Worm (Caenorhabditis elegans) whole organism, L4 larva: ENCODE data around the gene T05A8.1.

Experiments
- ceh-20 ChIP-seq: fragments of 200-800 bp; sonication (Bioruptor generic); IDR thresholded peaks from 2 replicates; pipeline ENCODE4 v1.3.6; 2022; ENCODE audit warnings: missing genetic modification reagents, missing genetic modification characterization, missing compliant biosample characterization
- dmd-6 ChIP-seq: fragments of 200-800 bp; sonication (Bioruptor generic); IDR thresholded peaks from 2 replicates; pipeline ENCODE4 v1.3.6; 2022; ENCODE audit warnings: missing genetic modification reagents, missing genetic modification characterization, missing compliant biosample characterization
- nhr-6 ChIP-seq: fragments of 150-350 bp; optimal IDR thresholded peaks from 2 replicates; lab custom pipeline; 2014; ENCODE audit warnings: missing biosample characterization, missing genetic modification characterization
- nhr-77 ChIP-seq: fragments of 150-350 bp; optimal IDR thresholded peaks from 2 replicates; lab custom pipeline; 2014; ENCODE audit warnings: missing biosample characterization, missing genetic modification characterization
- pha-4 ChIP-seq, 2 experiments: fragments of 150-350 bp in 1 of 2; fragments of 200-800 bp in 1 of 2; sonication (Bioruptor generic) in 1 of 2; IDR thresholded peaks in 1 of 2; optimal IDR thresholded peaks in 1 of 2; 2 replicates each; pipeline versions ENCODE4 v1.3.6 to Lab custom; 2014 to 2022; ENCODE audit warnings: missing genetic modification characterization in 2 of 2, missing genetic modification reagents in 2 of 2, missing biosample characterization in 1 of 2, missing compliant biosample characterization in 1 of 2
- snpc-4 ChIP-seq: fragments of 150-350 bp; optimal IDR thresholded peaks from 2 replicates; lab custom pipeline; 2014; ENCODE audit warnings: missing biosample characterization, missing genetic modification characterization
- unc-39 ChIP-seq: sonication (generic microtip); optimal IDR thresholded peaks from 2 replicates; lab custom pipeline; 2017; ENCODE audit warnings: missing biosample characterization, missing genetic modification characterization

DNA sequence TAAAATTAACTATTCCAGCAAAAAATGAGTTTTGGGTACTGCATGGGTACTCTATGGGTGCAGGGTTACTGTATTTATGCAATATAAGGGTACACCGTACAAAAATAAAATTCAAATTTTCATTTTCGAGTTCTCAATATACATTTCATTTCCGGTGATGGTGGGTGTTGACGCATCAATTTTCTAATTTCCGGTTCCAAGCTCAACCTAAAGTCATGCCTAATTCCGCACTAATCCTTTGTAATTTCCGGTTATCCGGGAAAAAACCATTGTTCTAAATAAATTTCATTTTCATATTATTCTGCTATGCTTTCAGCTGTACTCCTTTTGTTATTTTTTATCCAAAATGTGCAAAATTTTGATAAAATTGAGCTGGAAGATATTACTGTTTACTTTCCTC lies 50.5 kb downstream of the T05A8.1 start, which contains the start of gene gcy-21:
- no peak for TF ChIP-seq nhr-6
- TF ChIP-seq nhr-77 (tag; lab: Kevin White, UChicago) = no peak
- no peak for TF ChIP-seq ceh-20
- TF ChIP-seq pha-4 (GFP tag; IDR thresholded peaks at IDR 0.05; lab: Robert Waterston, UW) = no peak
- no peak for TF ChIP-seq pha-4 (tag; optimal IDR thresholded peaks at IDR 0.05; lab: Kevin White, UChicago)
- no peak for TF ChIP-seq snpc-4 (tag; lab: Kevin White, UChicago)
- no peak for TF ChIP-seq dmd-6 (GFP tag; lab: Robert Waterston, UW)
- TF ChIP-seq unc-39 = no peak
